Worm (Caenorhabditis elegans): ENCODE results near the gene hlh-3.

The hlh-3 gene

ce11 chrII:9099017-9099416, 12.6 kb downstream of the hlh-3 start, which contains the start of gene T24H10.1 (continued):
- TF ChIP-seq egl-27 (tag; optimal IDR thresholded peaks at IDR 0.05) (no peak), lin-39 (tag; optimal IDR thresholded peaks at IDR 0.05) (no peak), ceh-16 (tag; optimal IDR thresholded peaks at IDR 0.05) (no peak), pha-4 (tag; optimal IDR thresholded peaks at IDR 0.05) (peak; percentile 72), ama-1 (optimal IDR thresholded peaks at IDR 0.05) (no peak), nfya-1 (tag; optimal IDR thresholded peaks at IDR 0.05; ENCODE audit: insufficient read depth) (peak; percentile 72), fkh-2 (tag; optimal IDR thresholded peaks at IDR 0.05) (no peak), nhr-11 (tag; optimal IDR thresholded peaks at IDR 0.05) (no peak)

ce11 chrII:9100798-9101197, 14.4 kb downstream of the hlh-3 start, which contains the start of gene T24H10.5:
Gene T24H10.5, plus strand, starts transcription at chrII:9101098.
- no peak for TF ChIP-seq lin-15B (tag; optimal IDR thresholded peaks at IDR 0.05)
- no peak for TF ChIP-seq nhr-76 (tag; optimal IDR thresholded peaks at IDR 0.05)
- TF ChIP-seq eor-1 (tag; optimal IDR thresholded peaks at IDR 0.05): no peak
- TF ChIP-seq nhr-28 (tag; optimal IDR thresholded peaks at IDR 0.05): no peak
- no peak for TF ChIP-seq zag-1 (tag; optimal IDR thresholded peaks at IDR 0.05)

- TF ChIP-seq tbx-2 (tag; optimal IDR thresholded peaks at IDR 0.05) (no peak), ztf-11 (tag; optimal IDR thresholded peaks at IDR 0.05) (no peak), ceh-28 (tag; optimal IDR thresholded peaks at IDR 0.05) (no peak)
Observed at ce11 chrII:9107095-9107769, 20.8 kb downstream of the hlh-3 start, which contains the start of gene dyrb-1. Gene dyrb-1, minus strand, starts transcription at chrII:9107145.

ce11 chrII:9108443-9108842, 22.0 kb downstream of the hlh-3 start, which contains the start of gene dnj-23:
Gene dnj-23, minus strand, starts transcription at chrII:9108600.
- TF ChIP-seq egl-27 (tag; optimal IDR thresholded peaks at IDR 0.05) (no peak), nhr-67 (tag; optimal IDR thresholded peaks at IDR 0.05) (no peak), egl-5 (tag; optimal IDR thresholded peaks at IDR 0.05) (no peak), nhr-76 (tag; optimal IDR thresholded peaks at IDR 0.05) (no peak), elt-1 (tag; optimal IDR thresholded peaks at IDR 0.05) (no peak), nhr-28 (tag; optimal IDR thresholded peaks at IDR 0.05) (no peak), lin-39 (tag; optimal IDR thresholded peaks at IDR 0.05) (peak; percentile 15), fos-1 (tag; optimal IDR thresholded peaks at IDR 0.05) (no peak), unc-62 (GFP tag; optimal IDR thresholded peaks at IDR 0.05) (no peak), R02D3.7 (tag; optimal IDR thresholded peaks at IDR 0.05) (no peak), unc-39 (tag; optimal IDR thresholded peaks at IDR 0.05) (no peak), lin-15B (tag; optimal IDR thresholded peaks at IDR 0.05) (peak; percentile 35), zag-1 (tag; optimal IDR thresholded peaks at IDR 0.05) (no peak), nhr-25 (tag; optimal IDR thresholded peaks at IDR 0.05) (peak; percentile 16), nhr-43 (tag; optimal IDR thresholded peaks at IDR 0.05; ENCODE audit: poor library complexity, severe bottlenecking) (no peak), aly-2 (tag; optimal IDR thresholded peaks at IDR 0.05) (no peak), nhr-237 (tag; optimal IDR thresholded peaks at IDR 0.05) (no peak), nhr-77 (tag; optimal IDR thresholded peaks at IDR 0.05) (no peak), nfya-1 (tag; optimal IDR thresholded peaks at IDR 0.05; ENCODE audit: insufficient read depth) (peak; percentile 50), skn-1 (tag; optimal IDR thresholded peaks at IDR 0.05) (peak; percentile 28), ama-1 (optimal IDR thresholded peaks at IDR 0.05) (no peak), eor-1 (tag; optimal IDR thresholded peaks at IDR 0.05) (no peak), ztf-11 (tag; optimal IDR thresholded peaks at IDR 0.05) (no peak), pha-4 (tag; optimal IDR thresholded peaks at IDR 0.05) (peak; percentile 45), ceh-16 (tag; optimal IDR thresholded peaks at IDR 0.05) (no peak), daf-12 (tag; optimal IDR thresholded peaks at IDR 0.05) (no peak)

- peak; percentile 35 for TF ChIP-seq hmg-11 (tag; optimal IDR thresholded peaks at IDR 0.05)
- no peak for TF ChIP-seq jun-1 (tag; optimal IDR thresholded peaks at IDR 0.05)
- no peak for TF ChIP-seq fkh-10 (GFP tag; optimal IDR thresholded peaks at IDR 0.05)
- peak; percentile 72 for TF ChIP-seq lin-39 (tag; optimal IDR thresholded peaks at IDR 0.05)
- TF ChIP-seq lin-15B (tag; optimal IDR thresholded peaks at IDR 0.05): no peak
- TF ChIP-seq nhr-77 (tag; optimal IDR thresholded peaks at IDR 0.05): no peak
- peak; percentile 3 for TF ChIP-seq skn-1 (tag; optimal IDR thresholded peaks at IDR 0.05)
- TF ChIP-seq nhr-237 (tag; optimal IDR thresholded peaks at IDR 0.05): no peak
- TF ChIP-seq egl-5 (tag; optimal IDR thresholded peaks at IDR 0.05): no peak
- TF ChIP-seq nfya-1 (tag; optimal IDR thresholded peaks at IDR 0.05; ENCODE audit: insufficient read depth): peak; percentile 26
Observed at ce11 chrII:9108905-9109551, 22.6 kb downstream of the hlh-3 start, which contains the start of gene T24H10.4. Gene T24H10.4, plus strand, starts transcription at chrII:9109534.
